Worm (Caenorhabditis elegans) whole organism, young adult: ENCODE data around the gene clec-66.
A peak's percentile ranks its signal among the peaks of the same experiment; 100 is the strongest.

Source experiments
- B0261.1 ChIP-seq: sonication (generic microtip); optimal IDR thresholded peaks from 2 replicates; lab custom pipeline; 2016; ENCODE audit warnings: mild to moderate bottlenecking, missing genetic modification characterization, moderate library complexity, missing compliant biosample characterization
- C17E4.6 ChIP-seq: fragments of 200-800 bp; sonication (Bioruptor generic); IDR thresholded peaks from 2 replicates; pipeline ENCODE4 v1.3.6; 2022; ENCODE audit warnings: missing genetic modification reagents, missing genetic modification characterization, missing compliant biosample characterization
- F37B4.10 ChIP-seq: fragments of 200-800 bp; sonication (Bioruptor generic); IDR thresholded peaks from 2 replicates; pipeline ENCODE4 v1.3.6; 2022; ENCODE audit warnings: missing genetic modification characterization, missing compliant biosample characterization
- F55B11.4 ChIP-seq: sonication (generic microtip); optimal IDR thresholded peaks from 2 replicates; lab custom pipeline; 2016; ENCODE audit warnings: missing compliant biosample characterization, missing genetic modification characterization, borderline replicate concordance; ENCODE audit not compliant: insufficient read depth
- T26A5.8 ChIP-seq: sonication (generic microtip); optimal IDR thresholded peaks from 2 replicates; lab custom pipeline; 2016; ENCODE audit warnings: missing genetic modification characterization, missing compliant biosample characterization
- Y53F4B.3 ChIP-seq: fragments of 200-800 bp; sonication (Bioruptor generic); IDR thresholded peaks from 2 replicates; pipeline ENCODE4 v1.3.6; 2022; ENCODE audit warnings: missing genetic modification reagents, missing genetic modification characterization, missing compliant biosample characterization
- Y56A3A.18 ChIP-seq: fragments of 200-800 bp; sonication (Bioruptor generic); IDR thresholded peaks from 2 replicates; pipeline ENCODE4 v1.3.6; 2022; ENCODE audit warnings: missing genetic modification reagents, missing genetic modification characterization, missing compliant biosample characterization
- Y67H2A.10 ChIP-seq: fragments of 200-800 bp; sonication (Bioruptor generic); conservative IDR thresholded peaks from 2 replicates; pipeline ENCODE4 v1.3.6; 2022; ENCODE audit warnings: missing genetic modification reagents, missing genetic modification characterization, missing compliant biosample characterization
- Y79H2A.3 ChIP-seq: fragments of 200-800 bp; sonication (Bioruptor generic); conservative IDR thresholded peaks from 2 replicates; pipeline ENCODE4 v1.3.6; 2022; ENCODE audit warnings: missing genetic modification reagents, missing genetic modification characterization, missing compliant biosample characterization
- Y95B8A.8 ChIP-seq: fragments of 200-800 bp; sonication (Bioruptor generic); IDR thresholded peaks from 2 replicates; pipeline ENCODE4 v1.3.6; 2022; ENCODE audit warnings: missing genetic modification reagents, missing genetic modification characterization, missing compliant biosample characterization
- ama-1 ChIP-seq, 3 experiments: fragments of 150-350 bp in 1 of 3; sonication (generic microtip) in 2 of 3; optimal IDR thresholded peaks; 2 replicates each; lab custom pipeline; 2014 to 2018; ENCODE audit warnings: missing biosample characterization in 2 of 3, missing genetic modification characterization in 2 of 3, missing genetic modification reagents in 2 of 3
- attf-6 ChIP-seq: fragments of 200-800 bp; sonication (Bioruptor generic); IDR thresholded peaks from 2 replicates; pipeline ENCODE4 v1.3.6; 2022; ENCODE audit warnings: missing genetic modification reagents, missing genetic modification characterization, missing compliant biosample characterization
- bed-2 ChIP-seq: fragments of 200-800 bp; sonication (Bioruptor generic); IDR thresholded peaks from 2 replicates; pipeline ENCODE4 v1.3.6; 2022; ENCODE audit warnings: missing genetic modification reagents, missing genetic modification characterization, missing compliant biosample characterization
- ceh-79 ChIP-seq: sonication (generic microtip); optimal IDR thresholded peaks from 2 replicates; lab custom pipeline; 2017; ENCODE audit warnings: mild to moderate bottlenecking, missing genetic modification characterization, missing compliant biosample characterization
- ceh-91 ChIP-seq: fragments of 200-800 bp; sonication (Bioruptor generic); IDR thresholded peaks from 2 replicates; pipeline ENCODE4 v1.3.6; 2022; ENCODE audit warnings: missing genetic modification reagents, missing genetic modification characterization, missing compliant biosample characterization
- chd-7 ChIP-seq: sonication (generic microtip); optimal IDR thresholded peaks from 2 replicates; lab custom pipeline; 2016; ENCODE audit warnings: mild to moderate bottlenecking, missing genetic modification characterization, moderate library complexity, missing compliant biosample characterization
- die-1 ChIP-seq: sonication (generic microtip); optimal IDR thresholded peaks from 2 replicates; lab custom pipeline; 2016; ENCODE audit warnings: missing genotype, mild to moderate bottlenecking, missing genetic modification characterization, missing compliant biosample characterization
- dox-1 ChIP-seq: fragments of 200-800 bp; sonication (Bioruptor generic); IDR thresholded peaks from 2 replicates; pipeline ENCODE4 v1.3.6; 2022; ENCODE audit warnings: missing genetic modification reagents, missing genetic modification characterization, missing compliant biosample characterization
- dpl-1 ChIP-seq: fragments of 150-350 bp; optimal IDR thresholded peaks from 2 replicates; lab custom pipeline; 2014; ENCODE audit warnings: missing biosample characterization, missing genetic modification reagents, missing genetic modification characterization
- efl-1 ChIP-seq: fragments of 150-350 bp; optimal IDR thresholded peaks from 2 replicates; lab custom pipeline; 2014; ENCODE audit warnings: missing biosample characterization, missing genetic modification reagents, missing genetic modification characterization
- egl-44 ChIP-seq: fragments of 200-800 bp; sonication (Bioruptor generic); IDR thresholded peaks from 2 replicates; pipeline ENCODE4 v1.3.6; 2022; ENCODE audit warnings: missing genetic modification reagents, missing genetic modification characterization, missing compliant biosample characterization
- ets-4 ChIP-seq: fragments of 200-800 bp; sonication (Bioruptor generic); optimal IDR thresholded peaks from 2 replicates; lab custom pipeline; 2018; ENCODE audit warnings: mild to moderate bottlenecking, missing genetic modification characterization, missing compliant biosample characterization
- gei-17 ChIP-seq: fragments of 200-800 bp; sonication (Bioruptor generic); optimal IDR thresholded peaks from 2 replicates; lab custom pipeline; 2018; ENCODE audit warnings: mild to moderate bottlenecking, missing genetic modification characterization, missing compliant biosample characterization
- him-1 ChIP-seq: sonication (generic microtip); optimal IDR thresholded peaks from 2 replicates; lab custom pipeline; 2016; ENCODE audit warnings: missing genotype, missing genetic modification reagents, missing genetic modification characterization, missing compliant biosample characterization
- hmg-1.2 ChIP-seq: fragments of 200-800 bp; sonication (Bioruptor generic); IDR thresholded peaks from 2 replicates; pipeline ENCODE4 v1.3.6; 2022; ENCODE audit warnings: missing genetic modification reagents, missing genetic modification characterization, missing compliant biosample characterization
- hrde-1 ChIP-seq: sonication (generic microtip); optimal IDR thresholded peaks from 2 replicates; lab custom pipeline; 2016; ENCODE audit warnings: missing genetic modification characterization, mild to moderate bottlenecking, missing compliant biosample characterization, moderate library complexity, missing genotype, missing genetic modification reagents, borderline replicate concordance
- hsf-1 ChIP-seq: fragments of 200-800 bp; sonication (Bioruptor generic); IDR thresholded peaks from 2 replicates; pipeline ENCODE4 v1.3.6; 2022; ENCODE audit warnings: missing genetic modification reagents, missing genetic modification characterization, missing compliant biosample characterization
- lag-1 ChIP-seq: fragments of 200-800 bp; sonication (Bioruptor generic); IDR thresholded peaks from 2 replicates; pipeline ENCODE4 v1.3.6; 2022; ENCODE audit warnings: missing genetic modification reagents, missing genetic modification characterization, missing compliant biosample characterization
- lin-35 ChIP-seq, 3 experiments: fragments of 150-350 bp in 2 of 3; sonication (generic microtip) in 1 of 3; optimal IDR thresholded peaks; 2 replicates each; lab custom pipeline; 2014 to 2018; ENCODE audit warnings: missing biosample characterization in 3 of 3, missing genetic modification characterization in 3 of 3, missing genetic modification reagents in 3 of 3
- lin-40 ChIP-seq: sonication (generic microtip); optimal IDR thresholded peaks from 2 replicates; lab custom pipeline; 2016; ENCODE audit warnings: missing genetic modification characterization, mild to moderate bottlenecking, missing compliant biosample characterization, missing genotype, missing genetic modification reagents
- lin-54 ChIP-seq: fragments of 200-800 bp; sonication (Bioruptor generic); optimal IDR thresholded peaks from 2 replicates; lab custom pipeline; 2018; ENCODE audit warnings: mild to moderate bottlenecking, missing genetic modification characterization, missing compliant biosample characterization
- nhr-179 ChIP-seq: sonication (generic microtip); optimal IDR thresholded peaks from 2 replicates; lab custom pipeline; 2016; ENCODE audit warnings: mild to moderate bottlenecking, missing genetic modification characterization, missing compliant biosample characterization
- pha-4 ChIP-seq: fragments of 150-350 bp; sonication (generic microtip); optimal IDR thresholded peaks from 2 replicates; lab custom pipeline; 2014; ENCODE audit warnings: missing biosample characterization, missing genetic modification reagents, missing genetic modification characterization
- rcor-1 ChIP-seq: fragments of 200-800 bp; sonication (Bioruptor generic); IDR thresholded peaks from 2 replicates; pipeline ENCODE4 v1.3.6; 2022; ENCODE audit warnings: missing genetic modification reagents, missing genetic modification characterization, missing compliant biosample characterization
- rec-8 ChIP-seq, 2 experiments: sonication (generic microtip); optimal IDR thresholded peaks; 2 replicates each; lab custom pipeline; 2016; ENCODE audit warnings: mild to moderate bottlenecking in 2 of 2, missing genetic modification characterization in 2 of 2, missing genetic modification reagents in 2 of 2, missing genotype in 2 of 2, missing biosample characterization in 1 of 2, missing compliant biosample characterization in 1 of 2, moderate library complexity in 1 of 2
- snpc-1.1 ChIP-seq: sonication (generic microtip); optimal IDR thresholded peaks from 2 replicates; lab custom pipeline; 2017; ENCODE audit warnings: missing genetic modification characterization, mild to moderate bottlenecking, missing compliant biosample characterization, antibody characterized with exemption, moderate library complexity, missing genotype, missing genetic modification reagents; ENCODE audit not compliant: insufficient read depth
- snpc-4 ChIP-seq, 5 experiments: fragments of 150-350 bp in 1 of 5; sonication (generic microtip) in 4 of 5; optimal IDR thresholded peaks; 2 replicates each; lab custom pipeline; 2014 to 2018; ENCODE audit warnings: missing genetic modification characterization in 5 of 5, missing biosample characterization in 3 of 5, antibody characterized with exemption in 2 of 5, mild to moderate bottlenecking in 2 of 5, missing compliant biosample characterization in 2 of 5, missing genotype in 2 of 5, moderate library complexity in 2 of 5, missing genetic modification reagents in 1 of 5
- tlf-1 ChIP-seq: fragments of 200-800 bp; sonication (Bioruptor generic); optimal IDR thresholded peaks from 2 replicates; lab custom pipeline; 2018; ENCODE audit warnings: mild to moderate bottlenecking, missing genetic modification characterization, missing compliant biosample characterization
- unc-62 ChIP-seq: fragments of 150-350 bp; optimal IDR thresholded peaks from 2 replicates; lab custom pipeline; 2014; ENCODE audit warnings: missing biosample characterization, missing genetic modification reagents, missing genetic modification characterization
- xnd-1 ChIP-seq: sonication (generic microtip); optimal IDR thresholded peaks from 2 replicates; lab custom pipeline; 2016; ENCODE audit warnings: missing genotype, missing genetic modification reagents, missing genetic modification characterization, missing compliant biosample characterization
- zim-3 ChIP-seq: sonication (generic microtip); optimal IDR thresholded peaks from 2 replicates; lab custom pipeline; 2017; ENCODE audit warnings: mild to moderate bottlenecking, missing genetic modification characterization, moderate library complexity, missing compliant biosample characterization
- ztf-18 ChIP-seq: sonication (generic microtip); optimal IDR thresholded peaks from 2 replicates; lab custom pipeline; 2016; ENCODE audit warnings: missing genotype, mild to moderate bottlenecking, missing genetic modification characterization, missing compliant biosample characterization
- ztf-3 ChIP-seq: fragments of 200-800 bp; sonication (Bioruptor generic); optimal IDR thresholded peaks from 2 replicates; lab custom pipeline; 2018; ENCODE audit warnings: mild to moderate bottlenecking, missing genetic modification characterization, missing compliant biosample characterization
- ztf-6 ChIP-seq: fragments of 200-800 bp; sonication (Bioruptor generic); IDR thresholded peaks from 2 replicates; pipeline ENCODE4 v1.3.6; 2022; ENCODE audit warnings: missing genetic modification reagents, missing genetic modification characterization, missing compliant biosample characterization

Gene clec-66

ce11 chrII:12914514-12915075, 10.4 kb downstream of the clec-66 start, which contains the start of gene F35C5.12 (continued):
- TF ChIP-seq ceh-91 (GFP tag; lab: Robert Waterston, UW) (no peak), snpc-1.1 (tag; lab: Kevin White, UChicago) (peak; percentile 21)

ce11 chrII:12918960-12919553, 14.9 kb downstream of the clec-66 start, which contains the start of the genes F58G1.2 and wago-4:
Gene F58G1.2, minus strand, starts transcription at chrII:12919010.
Gene wago-4, plus strand, starts transcription at chrII:12919551.
- TF ChIP-seq attf-6 (GFP tag; lab: Robert Waterston, UW), result no peak
- TF ChIP-seq ztf-6, result no peak
- TF ChIP-seq F55B11.4 (tag; lab: Kevin White, UChicago), result no peak
- TF ChIP-seq B0261.1, result no peak
- TF ChIP-seq ztf-18 (tag; lab: Kevin White, UChicago), result no peak
- 0 out of 2 replicates have a peak, but pooled peaks have one; percentile 24 for TF ChIP-seq Y79H2A.3
- TF ChIP-seq rcor-1 (GFP tag; lab: Robert Waterston, UW), result peak; percentile 51; the same call in 1 of the 2 replicates
- TF ChIP-seq ztf-3 (GFP tag; lab: Kevin White, UChicago), result no peak
- no peak for TF ChIP-seq ama-1 (optimal IDR thresholded peaks at IDR 0.05; lab: Kevin White, UChicago)
- TF ChIP-seq ama-1 (GFP tag; optimal IDR thresholded peaks at IDR 0.05; lab: Kevin White, UChicago), result no peak
- TF ChIP-seq T26A5.8 (tag; lab: Kevin White, UChicago), result no peak
- TF ChIP-seq ets-4 (GFP tag; lab: Kevin White, UChicago), result no peak
- peak; percentile 71 for TF ChIP-seq xnd-1 (tag; lab: Kevin White, UChicago)
- TF ChIP-seq rec-8 (tag; optimal IDR thresholded peaks at IDR 0.05; lab: Kevin White, UChicago), result no peak
- peak; percentile 37; the same call in 1 of the 2 replicates for TF ChIP-seq hmg-1.2 (GFP tag; lab: Robert Waterston, UW)
- no peak for TF ChIP-seq nhr-179 (tag; lab: Kevin White, UChicago)
- no peak for TF ChIP-seq hrde-1 (tag; lab: Kevin White, UChicago)
- no peak for TF ChIP-seq zim-3 (tag; lab: Kevin White, UChicago)
- no peak for TF ChIP-seq C17E4.6 (GFP tag; lab: Robert Waterston, UW)
- no peak for TF ChIP-seq egl-44 (GFP tag; lab: Robert Waterston, UW)
- TF ChIP-seq dpl-1 (GFP tag; lab: Kevin White, UChicago), result peak; percentile 88
- TF ChIP-seq lin-40 (tag; lab: Kevin White, UChicago), result no peak
- TF ChIP-seq tlf-1 (GFP tag; lab: Kevin White, UChicago), result peak; percentile 43
- no peak for TF ChIP-seq lag-1 (GFP tag; lab: Robert Waterston, UW)
- TF ChIP-seq F37B4.10, result no peak
- TF ChIP-seq lin-54 (GFP tag; lab: Kevin White, UChicago), result peak; percentile 70
- no peak for TF ChIP-seq Y56A3A.18 (GFP tag; lab: Robert Waterston, UW)
- no peak for TF ChIP-seq pha-4 (tag; lab: Kevin White, UChicago)
- no peak for TF ChIP-seq unc-62
- peak; percentile 90 for TF ChIP-seq efl-1 (GFP tag; lab: Kevin White, UChicago)
- no peak for TF ChIP-seq him-1 (tag; lab: Kevin White, UChicago)
- peak; percentile 79 for TF ChIP-seq hsf-1 (GFP tag; lab: Robert Waterston, UW)
- TF ChIP-seq dox-1, result peak; percentile 82
- TF ChIP-seq snpc-4 (GFP tag; optimal IDR thresholded peaks at IDR 0.05; lab: Kevin White, UChicago), result no peak
- peak in 3 of 4 experiments; percentile 26 to 50 (median 30) for TF ChIP-seq snpc-4 (tag; optimal IDR thresholded peaks at IDR 0.05; lab: Kevin White, UChicago)
- TF ChIP-seq die-1 (tag; lab: Kevin White, UChicago), result no peak
- peak in 1 of 3 experiments; percentile 23 for TF ChIP-seq lin-35 (GFP tag; optimal IDR thresholded peaks at IDR 0.05; lab: Kevin White, UChicago)
- no peak for TF ChIP-seq Y67H2A.10
- no peak for TF ChIP-seq bed-2 (GFP tag; lab: Robert Waterston, UW)
- TF ChIP-seq chd-7 (tag; lab: Kevin White, UChicago), result no peak
- TF ChIP-seq gei-17 (GFP tag; lab: Kevin White, UChicago), result no peak
- no peak for TF ChIP-seq ceh-79 (tag; lab: Kevin White, UChicago)
- 0 out of 2 replicates have a peak, but pooled peaks have one; percentile 24 for TF ChIP-seq Y95B8A.8 (GFP tag; lab: Robert Waterston, UW)
- TF ChIP-seq Y53F4B.3 (GFP tag; lab: Robert Waterston, UW), result peak; percentile 36; the same call in 1 of the 2 replicates
